In genomic region chr2L:7135069-7135468, dm6 we compare ENCODE assay signal across 1 fruit fly cellular context.
TF ChIP-seq lines count a peak whose summit lies in the region.

No protein-coding gene starts in this region.

TF ChIP-seq in whole organism, embryonic, 481 proteins besides CTCF, POLR2A, EP300 and RAD21 (continued from another document and continues in another):
- TF ChIP-seq TFAM (GFP tag; optimal IDR thresholded peaks at IDR 0.05; lab: Kevin White, UChicago) (peak; percentile 5), CG13123 (GFP tag; optimal IDR thresholded peaks at IDR 0.05; lab: Kevin White, UChicago) (peak; percentile 31), jumu (GFP tag; optimal IDR thresholded peaks at IDR 0.05; lab: Kevin White, UChicago) (peak; percentile 76), ewg (GFP tag; optimal IDR thresholded peaks at IDR 0.05; lab: Kevin White, UChicago) (peak; percentile 61), Eip74EF (GFP tag; optimal IDR thresholded peaks at IDR 0.05; lab: Kevin White, UChicago) (no peak), trem (tag; optimal IDR thresholded peaks at IDR 0.05; lab: Kevin White, UChicago) (peak; percentile 15), unc-4 (GFP tag; IDR thresholded peaks at IDR 0.05; lab: Robert Waterston, UW; ENCODE audit: partially characterized antibody) (no peak), Antp (GFP tag; optimal IDR thresholded peaks at IDR 0.05; lab: Kevin White, UChicago) (peak; percentile 67), CG7556 (GFP tag; optimal IDR thresholded peaks at IDR 0.05; lab: Kevin White, UChicago) (peak; percentile 59), Xrp1 (GFP tag; IDR thresholded peaks at IDR 0.05; lab: Robert Waterston, UW) (peak; percentile 86), tio (GFP tag; optimal IDR thresholded peaks at IDR 0.05; lab: Kevin White, UChicago) (peak; percentile 72), rib (GFP tag; IDR thresholded peaks at IDR 0.05; lab: Robert Waterston, UW) (no peak), CG10267 (tag; optimal IDR thresholded peaks at IDR 0.05; lab: Kevin White, UChicago) (peak; percentile 71), CG9609 (GFP tag; optimal IDR thresholded peaks at IDR 0.05; lab: Kevin White, UChicago) (peak; percentile 84), CG10565 (GFP tag; optimal IDR thresholded peaks at IDR 0.05; lab: Kevin White, UChicago) (no peak), CG17912 (GFP tag; optimal IDR thresholded peaks at IDR 0.05; lab: Kevin White, UChicago) (no peak), lilli (GFP tag; optimal IDR thresholded peaks at IDR 0.05; lab: Kevin White, UChicago) (peak; percentile 48), sd (tag; optimal IDR thresholded peaks at IDR 0.05; lab: Kevin White, UChicago) (peak; percentile 51), CG10959 (GFP tag; IDR thresholded peaks at IDR 0.05; lab: Robert Waterston, UW) (peak; percentile 77), CG14667 (GFP tag; IDR thresholded peaks at IDR 0.05; lab: Robert Waterston, UW) (peak; percentile 55), onecut (GFP tag; IDR thresholded peaks at IDR 0.05; lab: Robert Waterston, UW) (peak; percentile 60), Doc3 (GFP tag; IDR thresholded peaks at IDR 0.05; lab: Robert Waterston, UW; ENCODE audit: partially characterized antibody) (no peak), gt (GFP tag; IDR thresholded peaks at IDR 0.05; lab: Robert Waterston, UW) (peak; percentile 33; the same call in 1 of the 2 replicates), Lpt (GFP tag; optimal IDR thresholded peaks at IDR 0.05; lab: Kevin White, UChicago) (no peak), Hmr (GFP tag; optimal IDR thresholded peaks at IDR 0.05; lab: Kevin White, UChicago) (peak; percentile 50), CG7271 (tag; optimal IDR thresholded peaks at IDR 0.05; lab: Kevin White, UChicago) (no peak), Hr78 (GFP tag; optimal IDR thresholded peaks at IDR 0.05; lab: Kevin White, UChicago) (peak in 1 of 2 experiments; percentile 11), hth (optimal IDR thresholded peaks at IDR 0.05; lab: Kevin White, UChicago) (no peak), CG17385 (GFP tag; optimal IDR thresholded peaks at IDR 0.05; lab: Kevin White, UChicago) (peak; percentile 67), HLH54F (GFP tag; optimal IDR thresholded peaks at IDR 0.05; lab: Kevin White, UChicago) (peak; percentile 60), Mes4 (GFP tag; optimal IDR thresholded peaks at IDR 0.05; lab: Kevin White, UChicago) (peak; percentile 63), chn (GFP tag; optimal IDR thresholded peaks at IDR 0.05; lab: Kevin White, UChicago) (peak; percentile 73), pros (GFP tag; optimal IDR thresholded peaks at IDR 0.05; lab: Kevin White, UChicago) (no peak), Hmx (GFP tag; optimal IDR thresholded peaks at IDR 0.05; lab: Kevin White, UChicago) (no peak), slp2 (GFP tag; optimal IDR thresholded peaks at IDR 0.05; lab: Kevin White, UChicago) (peak; percentile 76), CG16813 (GFP tag; IDR thresholded peaks at IDR 0.05; lab: Robert Waterston, UW; ENCODE audit: partially characterized antibody) (no peak), nau (GFP tag; optimal IDR thresholded peaks at IDR 0.05; lab: Kevin White, UChicago) (peak; percentile 39), nom (GFP tag; optimal IDR thresholded peaks at IDR 0.05; lab: Kevin White, UChicago) (no peak), CG13287 (GFP tag; IDR thresholded peaks at IDR 0.05; lab: Robert Waterston, UW; ENCODE audit: partially characterized antibody) (no peak), CG17802 (tag; optimal IDR thresholded peaks at IDR 0.05; lab: Kevin White, UChicago) (peak; percentile 68), CG4282 (GFP tag; optimal IDR thresholded peaks at IDR 0.05; lab: Kevin White, UChicago) (no peak), dati (GFP tag; IDR thresholded peaks at IDR 0.05; lab: Robert Waterston, UW) (0 out of 2 replicates have a peak, but pooled peaks have one; percentile 36), pb (GFP tag; optimal IDR thresholded peaks at IDR 0.05; lab: Kevin White, UChicago) (peak; percentile 51), seq (GFP tag; IDR thresholded peaks at IDR 0.05; lab: Robert Waterston, UW) (peak; percentile 60), Nf-YA (GFP tag; IDR thresholded peaks at IDR 0.05; lab: Robert Waterston, UW) (no peak), stwl (tag; optimal IDR thresholded peaks at IDR 0.05; lab: Kevin White, UChicago) (no peak), CG4328 (GFP tag; optimal IDR thresholded peaks at IDR 0.05; lab: Kevin White, UChicago) (no peak), CG34224 (GFP tag; IDR thresholded peaks at IDR 0.05; lab: Robert Waterston, UW; ENCODE audit: partially characterized antibody) (no peak), CG12071 (GFP tag; optimal IDR thresholded peaks at IDR 0.05; lab: Kevin White, UChicago) (peak; percentile 18), CG10654 (GFP tag; optimal IDR thresholded peaks at IDR 0.05; lab: Kevin White, UChicago) (peak; percentile 73), fd96Cb (tag; optimal IDR thresholded peaks at IDR 0.05; lab: Kevin White, UChicago) (peak; percentile 86), dimm (GFP tag; IDR thresholded peaks at IDR 0.05; lab: Robert Waterston, UW) (peak; percentile 57; the same call in 1 of the 2 replicates), CG7357 (GFP tag; IDR thresholded peaks at IDR 0.05; lab: Robert Waterston, UW) (peak; percentile 54; the same call in 1 of the 3 replicates), Mad (GFP tag; optimal IDR thresholded peaks at IDR 0.05; lab: Kevin White, UChicago) (peak; percentile 64), Oli (tag; optimal IDR thresholded peaks at IDR 0.05; lab: Kevin White, UChicago) (peak; percentile 82), PHDP (tag; optimal IDR thresholded peaks at IDR 0.05; lab: Kevin White, UChicago) (peak; percentile 82), CG2678 (tag; optimal IDR thresholded peaks at IDR 0.05; lab: Kevin White, UChicago) (peak; percentile 68), CG4820 (GFP tag; optimal IDR thresholded peaks at IDR 0.05; lab: Kevin White, UChicago) (peak; percentile 77), lmd (GFP tag; IDR thresholded peaks at IDR 0.05; lab: Robert Waterston, UW) (peak; percentile 80), HLHmδ (GFP tag; optimal IDR thresholded peaks at IDR 0.05; lab: Kevin White, UChicago) (no peak), cas (GFP tag; IDR thresholded peaks at IDR 0.05; lab: Robert Waterston, UW) (no peak), CG7839 (tag; optimal IDR thresholded peaks at IDR 0.05; lab: Kevin White, UChicago) (peak; percentile 77), CG34376 (GFP tag; optimal IDR thresholded peaks at IDR 0.05; lab: Kevin White, UChicago) (no peak), wor (GFP tag; IDR thresholded peaks at IDR 0.05; lab: Robert Waterston, UW) (peak; percentile 62), nmo (GFP tag; optimal IDR thresholded peaks at IDR 0.05; lab: Kevin White, UChicago) (peak; percentile 79), CG1233 (GFP tag; optimal IDR thresholded peaks at IDR 0.05; lab: Kevin White, UChicago) (no peak), Atf3 (GFP tag; optimal IDR thresholded peaks at IDR 0.05; lab: Kevin White, UChicago) (peak; percentile 63), CG10209 (GFP tag; optimal IDR thresholded peaks at IDR 0.05; lab: Kevin White, UChicago) (peak; percentile 53), CG6254 (GFP tag; optimal IDR thresholded peaks at IDR 0.05; lab: Kevin White, UChicago) (peak; percentile 23), ac (GFP tag; optimal IDR thresholded peaks at IDR 0.05; lab: Kevin White, UChicago) (peak; percentile 25), Atf-2 (GFP tag; optimal IDR thresholded peaks at IDR 0.05; lab: Kevin White, UChicago) (peak; percentile 61), CG15479 (GFP tag; optimal IDR thresholded peaks at IDR 0.05; lab: Kevin White, UChicago) (no peak), gsb (GFP tag; IDR thresholded peaks at IDR 0.05; lab: Robert Waterston, UW) (no peak), bowl (GFP tag; IDR thresholded peaks at IDR 0.05; lab: Robert Waterston, UW) (0 out of 2 replicates have a peak, but pooled peaks have one; percentile 19), crol (GFP tag; IDR thresholded peaks at IDR 0.05; lab: Robert Waterston, UW) (peak; percentile 66), fd3F (GFP tag; optimal IDR thresholded peaks at IDR 0.05; lab: Kevin White, UChicago) (peak; percentile 17), Fer1 (GFP tag; optimal IDR thresholded peaks at IDR 0.05; lab: Kevin White, UChicago) (no peak), CG4707 (GFP tag; optimal IDR thresholded peaks at IDR 0.05; lab: Kevin White, UChicago) (peak; percentile 50), CG16815 (GFP tag; optimal IDR thresholded peaks at IDR 0.05; lab: Kevin White, UChicago) (peak; percentile 71), dmrt11E (tag; optimal IDR thresholded peaks at IDR 0.05; lab: Kevin White, UChicago) (peak; percentile 86), en (GFP tag; optimal IDR thresholded peaks at IDR 0.05; lab: Kevin White, UChicago) (peak; percentile 70), gem (tag; optimal IDR thresholded peaks at IDR 0.05; lab: Kevin White, UChicago) (peak; percentile 90), CG8924 (tag; optimal IDR thresholded peaks at IDR 0.05; lab: Kevin White, UChicago) (peak; percentile 62), ara (GFP tag; IDR thresholded peaks at IDR 0.05; lab: Robert Waterston, UW) (peak; percentile 57; the same call in 1 of the 2 replicates), ham (GFP tag; IDR thresholded peaks at IDR 0.05; lab: Robert Waterston, UW) (no peak), CG30403 (GFP tag; optimal IDR thresholded peaks at IDR 0.05; lab: Kevin White, UChicago) (peak; percentile 83), CG7786 (GFP tag; optimal IDR thresholded peaks at IDR 0.05; lab: Kevin White, UChicago) (peak; percentile 73), CG8388 (GFP tag; optimal IDR thresholded peaks at IDR 0.05; lab: Kevin White, UChicago) (peak; percentile 85), H15 (GFP tag; IDR thresholded peaks at IDR 0.05; lab: Robert Waterston, UW) (peak; percentile 64; the same call in 2 of the 3 replicates), Oaz (GFP tag; IDR thresholded peaks at IDR 0.05; lab: Robert Waterston, UW) (0 out of 2 replicates have a peak, but pooled peaks have one; percentile 29), Nf-YC (tag; optimal IDR thresholded peaks at IDR 0.05; lab: Kevin White, UChicago) (no peak), Sin3A (optimal IDR thresholded peaks at IDR 0.05; lab: Kevin White, UChicago) (no peak), CG3407 (GFP tag; optimal IDR thresholded peaks at IDR 0.05; lab: Kevin White, UChicago) (peak; percentile 78), CG12236 (GFP tag; optimal IDR thresholded peaks at IDR 0.05; lab: Kevin White, UChicago) (peak; percentile 22), tap (tag; optimal IDR thresholded peaks at IDR 0.05; lab: Kevin White, UChicago) (peak; percentile 49), Gug (GFP tag; IDR thresholded peaks at IDR 0.05; lab: Robert Waterston, UW) (no peak; the same call in 2 of the 4 replicates), Sry-δ (GFP tag; optimal IDR thresholded peaks at IDR 0.05; lab: Kevin White, UChicago) (peak; percentile 30), E2f1 (GFP tag; IDR thresholded peaks at IDR 0.05; lab: Robert Waterston, UW) (peak; percentile 60; the same call in 1 of the 2 replicates), gcm (GFP tag; optimal IDR thresholded peaks at IDR 0.05; lab: Kevin White, UChicago) (peak; percentile 64), Max (GFP tag; optimal IDR thresholded peaks at IDR 0.05; lab: Kevin White, UChicago) (no peak), toy (GFP tag; IDR thresholded peaks at IDR 0.05; lab: Robert Waterston, UW) (no peak), CG4854 (GFP tag; optimal IDR thresholded peaks at IDR 0.05; lab: Kevin White, UChicago) (peak; percentile 22), ranshi (GFP tag; IDR thresholded peaks at IDR 0.05; lab: Robert Waterston, UW) (peak; percentile 72; the same call in 1 of the 2 replicates), phol (tag; optimal IDR thresholded peaks at IDR 0.05; lab: Kevin White, UChicago) (peak; percentile 78), D19A (tag; optimal IDR thresholded peaks at IDR 0.05; lab: Kevin White, UChicago) (no peak), tll (GFP tag; optimal IDR thresholded peaks at IDR 0.05; lab: Kevin White, UChicago) (no peak), cg (GFP tag; optimal IDR thresholded peaks at IDR 0.05; lab: Kevin White, UChicago) (no peak), CG12155 (GFP tag; optimal IDR thresholded peaks at IDR 0.05; lab: Kevin White, UChicago) (no peak), CG17361 (GFP tag; IDR thresholded peaks at IDR 0.05; lab: Robert Waterston, UW) (peak; percentile 76), CG14014 (GFP tag; IDR thresholded peaks at IDR 0.05; lab: Robert Waterston, UW) (peak; percentile 70), D (optimal IDR thresholded peaks at IDR 0.05; lab: Kevin White, UChicago) (no peak), D (GFP tag; optimal IDR thresholded peaks at IDR 0.05; lab: Kevin White, UChicago) (peak; percentile 77), Optix (GFP tag; IDR thresholded peaks at IDR 0.05; lab: Robert Waterston, UW) (peak; percentile 73; the same call in 2 of the 3 replicates), CG9932 (GFP tag; IDR thresholded peaks at IDR 0.05; lab: Robert Waterston, UW) (no peak), jigr1 (GFP tag; IDR thresholded peaks at IDR 0.05; lab: Robert Waterston, UW) (no peak), psq (GFP tag; optimal IDR thresholded peaks at IDR 0.05; lab: Kevin White, UChicago) (peak; percentile 10), p53 (GFP tag; optimal IDR thresholded peaks at IDR 0.05; lab: Kevin White, UChicago) (peak; percentile 26), lola (GFP tag; optimal IDR thresholded peaks at IDR 0.05; lab: Kevin White, UChicago) (peak in 1 of 3 experiments; percentile 66), CG8359 (GFP tag; optimal IDR thresholded peaks at IDR 0.05; lab: Kevin White, UChicago; ENCODE audit: borderline replicate concordance) (peak; percentile 60), Hr39 (optimal IDR thresholded peaks at IDR 0.05; lab: Kevin White, UChicago) (no peak), Atf6 (GFP tag; IDR thresholded peaks at IDR 0.05; lab: Robert Waterston, UW) (peak; percentile 60; the same call in 1 of the 2 replicates), bsh (GFP tag; optimal IDR thresholded peaks at IDR 0.05; lab: Kevin White, UChicago) (peak; percentile 37 to 85), Ravus (GFP tag; IDR thresholded peaks at IDR 0.05; lab: Robert Waterston, UW) (peak; percentile 5), sqz (GFP tag; optimal IDR thresholded peaks at IDR 0.05; lab: Kevin White, UChicago) (peak; percentile 22), gsb-n (tag; optimal IDR thresholded peaks at IDR 0.05; lab: Kevin White, UChicago) (peak; percentile 71), chinmo (GFP tag; IDR thresholded peaks at IDR 0.05; lab: Robert Waterston, UW; ENCODE audit: partially characterized antibody) (no peak), Ets65A (GFP tag; lab: Kevin White, UChicago) (peak; percentile 97), CG33557 (GFP tag; optimal IDR thresholded peaks at IDR 0.05; lab: Kevin White, UChicago) (peak; percentile 56), CG10431 (GFP tag; optimal IDR thresholded peaks at IDR 0.05; lab: Kevin White, UChicago) (no peak), CG6791 (GFP tag; IDR thresholded peaks at IDR 0.05; lab: Robert Waterston, UW; ENCODE audit: partially characterized antibody) (no peak), cad (GFP tag; optimal IDR thresholded peaks at IDR 0.05; lab: Kevin White, UChicago) (no peak)
